Fruit fly (Drosophila melanogaster): ENCODE results near the gene ND-ACP.

The ND-ACP gene

dm6 chr3L:1349942-1350923, 20.5 kb downstream of the ND-ACP start:
- peak; percentile 53 for TF ChIP-seq bab1 (GFP tag; optimal IDR thresholded peaks at IDR 0.05)
- no peak for TF ChIP-seq CG33017 (tag; optimal IDR thresholded peaks at IDR 0.05)
- TF ChIP-seq Clk (GFP tag; optimal IDR thresholded peaks at IDR 0.05): peak; percentile 33
- peak; percentile 64 for TF ChIP-seq CG1620 (GFP tag; optimal IDR thresholded peaks at IDR 0.05)
- TF ChIP-seq tj (GFP tag; optimal IDR thresholded peaks at IDR 0.05): peak; percentile 81
- TF ChIP-seq ovo (GFP tag; optimal IDR thresholded peaks at IDR 0.05): peak; percentile 39
- TF ChIP-seq cic (GFP tag; optimal IDR thresholded peaks at IDR 0.05): no peak
- no peak for TF ChIP-seq kay (GFP tag; ENCODE audit: borderline replicate concordance)
- no peak for TF ChIP-seq Hr96 (GFP tag; optimal IDR thresholded peaks at IDR 0.05)
- TF ChIP-seq CG12768 (GFP tag; optimal IDR thresholded peaks at IDR 0.05): no peak
- peak; percentile 77 for TF ChIP-seq pad (GFP tag; optimal IDR thresholded peaks at IDR 0.05)
- no peak for TF ChIP-seq cnc (optimal IDR thresholded peaks at IDR 0.05)
- peak; percentile 74 for TF ChIP-seq toe (GFP tag; optimal IDR thresholded peaks at IDR 0.05)
- TF ChIP-seq CG11617 (GFP tag; optimal IDR thresholded peaks at IDR 0.05): peak; percentile 35
- TF ChIP-seq Mnt (GFP tag; optimal IDR thresholded peaks at IDR 0.05): no peak
- peak; percentile 43 for TF ChIP-seq CG7101 (tag; optimal IDR thresholded peaks at IDR 0.05)
- TF ChIP-seq CG5204 (GFP tag; optimal IDR thresholded peaks at IDR 0.05): no peak
- TF ChIP-seq Crg-1 (GFP tag; optimal IDR thresholded peaks at IDR 0.05): no peak
- peak; percentile 41 for TF ChIP-seq CG14711 (tag; optimal IDR thresholded peaks at IDR 0.05)
- peak; percentile 8 for TF ChIP-seq CG7045 (GFP tag; optimal IDR thresholded peaks at IDR 0.05)

dm6 chr3L:1350924-1351215, 21.1 kb downstream of the ND-ACP start, which contains the start of gene CG9166:
Gene CG9166 (plus strand): TSS chr3L:1351116.
- no peak for TF ChIP-seq CG1620 (GFP tag; optimal IDR thresholded peaks at IDR 0.05)
- TF ChIP-seq toe (GFP tag; optimal IDR thresholded peaks at IDR 0.05): no peak
- TF ChIP-seq CG33017 (tag; optimal IDR thresholded peaks at IDR 0.05): no peak
- no peak for TF ChIP-seq ovo (GFP tag; optimal IDR thresholded peaks at IDR 0.05)
- no peak for TF ChIP-seq cic (GFP tag; optimal IDR thresholded peaks at IDR 0.05)
- no peak for TF ChIP-seq Mnt (GFP tag; optimal IDR thresholded peaks at IDR 0.05)
- TF ChIP-seq Crg-1 (GFP tag; optimal IDR thresholded peaks at IDR 0.05): no peak
- no peak for TF ChIP-seq kay (GFP tag; ENCODE audit: borderline replicate concordance)
- no peak for TF ChIP-seq pad (GFP tag; optimal IDR thresholded peaks at IDR 0.05)

dm6 chr3L:1352065-1352464, 22.3 kb downstream of the ND-ACP start:
- TF ChIP-seq CG7101 (tag; optimal IDR thresholded peaks at IDR 0.05): peak; percentile 13
- TF ChIP-seq cic (GFP tag; optimal IDR thresholded peaks at IDR 0.05): no peak
- TF ChIP-seq CG33017 (tag; optimal IDR thresholded peaks at IDR 0.05): no peak
- peak; percentile 48 for TF ChIP-seq CG1620 (GFP tag; optimal IDR thresholded peaks at IDR 0.05)
- peak; percentile 20 for TF ChIP-seq Mnt (GFP tag; optimal IDR thresholded peaks at IDR 0.05)
- no peak for TF ChIP-seq Clk (GFP tag; optimal IDR thresholded peaks at IDR 0.05)
- peak; percentile 37 for TF ChIP-seq CG11617 (GFP tag; optimal IDR thresholded peaks at IDR 0.05)
- peak; percentile 67 for TF ChIP-seq bab1 (GFP tag; optimal IDR thresholded peaks at IDR 0.05)
- no peak for TF ChIP-seq Hr96 (GFP tag; optimal IDR thresholded peaks at IDR 0.05)
- TF ChIP-seq Crg-1 (GFP tag; optimal IDR thresholded peaks at IDR 0.05): peak; percentile 27
- peak; percentile 76 for TF ChIP-seq ovo (GFP tag; optimal IDR thresholded peaks at IDR 0.05)
- TF ChIP-seq toe (GFP tag; optimal IDR thresholded peaks at IDR 0.05): no peak
- TF ChIP-seq CG12768 (GFP tag; optimal IDR thresholded peaks at IDR 0.05): no peak

- TF ChIP-seq CG5204 (GFP tag; optimal IDR thresholded peaks at IDR 0.05) (no peak), ovo (GFP tag; optimal IDR thresholded peaks at IDR 0.05) (no peak), CG11617 (GFP tag; optimal IDR thresholded peaks at IDR 0.05) (no peak), Clk (GFP tag; optimal IDR thresholded peaks at IDR 0.05) (no peak), Crg-1 (GFP tag; optimal IDR thresholded peaks at IDR 0.05) (no peak), CG14711 (tag; optimal IDR thresholded peaks at IDR 0.05) (no peak), bab1 (GFP tag; optimal IDR thresholded peaks at IDR 0.05) (no peak), cic (GFP tag; optimal IDR thresholded peaks at IDR 0.05) (no peak), CG12768 (GFP tag; optimal IDR thresholded peaks at IDR 0.05) (no peak), CG7101 (tag; optimal IDR thresholded peaks at IDR 0.05) (no peak), CG7045 (GFP tag; optimal IDR thresholded peaks at IDR 0.05) (no peak), tj (GFP tag; optimal IDR thresholded peaks at IDR 0.05) (no peak), Mnt (GFP tag; optimal IDR thresholded peaks at IDR 0.05) (no peak), kay (GFP tag; ENCODE audit: borderline replicate concordance) (no peak), cnc (optimal IDR thresholded peaks at IDR 0.05) (no peak)
Observed at dm6 chr3L:1354214-1354613, 24.5 kb downstream of the ND-ACP start.

dm6 chr3L:1358338-1358737, 28.6 kb downstream of the ND-ACP start:
- no peak for TF ChIP-seq pad (GFP tag; optimal IDR thresholded peaks at IDR 0.05)
- TF ChIP-seq Crg-1 (GFP tag; optimal IDR thresholded peaks at IDR 0.05): no peak
- no peak for TF ChIP-seq CG12768 (GFP tag; optimal IDR thresholded peaks at IDR 0.05)
- TF ChIP-seq CG7045 (GFP tag; optimal IDR thresholded peaks at IDR 0.05): no peak
- TF ChIP-seq Clk (GFP tag; optimal IDR thresholded peaks at IDR 0.05): no peak
- TF ChIP-seq Hr96 (GFP tag; optimal IDR thresholded peaks at IDR 0.05): no peak
- TF ChIP-seq CG7101 (tag; optimal IDR thresholded peaks at IDR 0.05): no peak
- TF ChIP-seq CG5204 (GFP tag; optimal IDR thresholded peaks at IDR 0.05): no peak
- TF ChIP-seq toe (GFP tag; optimal IDR thresholded peaks at IDR 0.05): no peak
- TF ChIP-seq bab1 (GFP tag; optimal IDR thresholded peaks at IDR 0.05): no peak
- no peak for TF ChIP-seq cic (GFP tag; optimal IDR thresholded peaks at IDR 0.05)
- no peak for TF ChIP-seq CG11617 (GFP tag; optimal IDR thresholded peaks at IDR 0.05)

dm6 chr3L:1364368-1364767, 34.6 kb downstream of the ND-ACP start:
- TF ChIP-seq CG5204 (GFP tag; optimal IDR thresholded peaks at IDR 0.05): no peak
- no peak for TF ChIP-seq tj (GFP tag; optimal IDR thresholded peaks at IDR 0.05)
- no peak for TF ChIP-seq pad (GFP tag; optimal IDR thresholded peaks at IDR 0.05)
- no peak for TF ChIP-seq toe (GFP tag; optimal IDR thresholded peaks at IDR 0.05)
- TF ChIP-seq Clk (GFP tag; optimal IDR thresholded peaks at IDR 0.05): no peak
- TF ChIP-seq ovo (GFP tag; optimal IDR thresholded peaks at IDR 0.05): no peak
- TF ChIP-seq Crg-1 (GFP tag; optimal IDR thresholded peaks at IDR 0.05): no peak
- TF ChIP-seq CG7101 (tag; optimal IDR thresholded peaks at IDR 0.05): no peak
- no peak for TF ChIP-seq Mnt (GFP tag; optimal IDR thresholded peaks at IDR 0.05)
- no peak for TF ChIP-seq CG11617 (GFP tag; optimal IDR thresholded peaks at IDR 0.05)
